Worm (Caenorhabditis elegans) whole organism, early embryonic: ENCODE measurements around the gene T28F3.8.

Experiments used
- ceh-13 ChIP-seq: fragments of 200-800 bp; sonication (Bioruptor generic); optimal IDR thresholded peaks from 2 replicates; lab custom pipeline; 2018; ENCODE audit warnings: mild to moderate bottlenecking, missing genetic modification characterization, missing compliant biosample characterization
- hmg-4 ChIP-seq: fragments of 200-800 bp; sonication (Bioruptor generic); optimal IDR thresholded peaks from 2 replicates; lab custom pipeline; 2018; ENCODE audit warnings: mild to moderate bottlenecking, missing genetic modification characterization, missing compliant biosample characterization
- hnd-1 ChIP-seq: sonication (generic microtip); optimal IDR thresholded peaks from 2 replicates; lab custom pipeline; 2016; ENCODE audit warnings: missing genetic modification characterization, missing compliant biosample characterization
- tbx-11 ChIP-seq: fragments of 200-800 bp; sonication (Bioruptor generic); IDR thresholded peaks from 2 replicates; pipeline ENCODE4 v1.3.6; 2022; ENCODE audit warnings: missing genetic modification characterization, missing compliant biosample characterization

- no peak for TF ChIP-seq ceh-13 (GFP tag; lab: Kevin White, UChicago)
- TF ChIP-seq tbx-11 = no peak
- no peak for TF ChIP-seq hnd-1 (tag; lab: Kevin White, UChicago)
- no peak for TF ChIP-seq hmg-4 (GFP tag; lab: Kevin White, UChicago)
Measured at ce11 chrIV:17269702-17270101, 37.4 kb downstream of the T28F3.8 start.
